Fruit fly (Drosophila melanogaster): ENCODE measurements around the gene kis.

- TF ChIP-seq psq (GFP tag; optimal IDR thresholded peaks at IDR 0.05), result no peak
- TF ChIP-seq Myc (optimal IDR thresholded peaks at IDR 0.05), result no peak
- no peak for TF ChIP-seq h (GFP tag; optimal IDR thresholded peaks at IDR 0.05)
Observed at dm6 chr2L:179119-179518, 71.5 kb downstream of the kis start.

Measured in whole organism, wandering third instar larva.